Fruit fly (Drosophila melanogaster): ENCODE data around the gene CG8611.

CG8611 gene

DNA sequence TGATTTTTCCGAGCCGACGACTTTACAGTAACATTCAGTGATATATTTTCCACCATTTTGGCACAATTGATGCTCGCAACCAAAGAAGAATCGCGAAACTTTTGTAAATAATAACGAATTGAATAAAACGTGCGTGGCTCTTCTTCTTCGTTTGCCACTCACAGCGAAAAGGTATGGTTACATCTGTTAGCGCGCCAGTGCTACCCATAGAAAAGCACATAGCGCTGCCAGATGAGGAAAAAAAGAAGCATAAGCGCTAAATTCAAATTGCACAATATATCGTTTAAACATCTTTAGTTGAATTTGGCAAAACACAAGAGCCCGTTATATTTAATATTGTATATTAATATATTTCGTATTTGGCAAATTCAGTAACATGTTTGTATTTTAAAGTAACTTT is at the start of gene CG8611:
CG8611 (minus strand) TSS at position 159 of the 400 bp plus-strand sequence.
- TF ChIP-seq lz (GFP tag; optimal IDR thresholded peaks at IDR 0.05), result no peak
- peak; percentile 100 for TF ChIP-seq CG6808 (GFP tag; optimal IDR thresholded peaks at IDR 0.05)

DNA sequence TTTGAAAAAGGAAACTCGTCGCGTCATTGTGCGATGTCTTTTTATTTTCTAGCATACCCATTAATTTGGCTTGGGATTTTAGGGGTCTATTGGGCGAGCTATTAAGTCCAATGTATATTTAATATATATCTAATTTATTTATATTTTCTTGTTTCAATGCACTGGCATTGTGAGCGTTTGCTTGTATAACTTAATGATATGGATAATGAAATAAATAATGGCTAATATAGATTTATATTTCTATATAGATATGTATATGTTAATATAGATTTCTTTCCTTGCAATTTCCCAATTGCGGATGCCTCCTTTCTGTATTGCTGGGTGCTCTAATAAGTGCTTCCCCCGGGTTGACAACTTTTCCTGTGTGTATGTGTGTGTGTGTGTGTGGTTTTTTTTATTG is 49.6 kb upstream of the CG8611 start:
- TF ChIP-seq esn (GFP tag; optimal IDR thresholded peaks at IDR 0.05) (no peak), fd85E (GFP tag; optimal IDR thresholded peaks at IDR 0.05) (no peak), Hr38 (GFP tag; optimal IDR thresholded peaks at IDR 0.05) (no peak), Eip75B (GFP tag; optimal IDR thresholded peaks at IDR 0.05) (no peak), CG6276 (GFP tag; optimal IDR thresholded peaks at IDR 0.05) (peak; percentile 35), vri (GFP tag; optimal IDR thresholded peaks at IDR 0.05) (no peak), eg (GFP tag; IDR thresholded peaks at IDR 0.05) (no peak), Lpt (GFP tag; optimal IDR thresholded peaks at IDR 0.05) (no peak), net (GFP tag; optimal IDR thresholded peaks at IDR 0.05) (no peak), CG3032 (tag; optimal IDR thresholded peaks at IDR 0.05) (peak; percentile 43), CG6854 (GFP tag; optimal IDR thresholded peaks at IDR 0.05) (no peak), Met (GFP tag; optimal IDR thresholded peaks at IDR 0.05) (no peak), CG8119 (GFP tag; IDR thresholded peaks at IDR 0.05) (peak; percentile 52; the same call in 2 of the 3 replicates), CG4318 (GFP tag; optimal IDR thresholded peaks at IDR 0.05) (peak; percentile 48), Sox14 (GFP tag; optimal IDR thresholded peaks at IDR 0.05) (no peak), CG9139 (GFP tag; optimal IDR thresholded peaks at IDR 0.05) (no peak), dac (GFP tag; optimal IDR thresholded peaks at IDR 0.05) (no peak), CG11762 (GFP tag; optimal IDR thresholded peaks at IDR 0.05; ENCODE audit: insufficient read depth) (no peak), CG8632 (GFP tag; optimal IDR thresholded peaks at IDR 0.05) (no peak), achi (GFP tag; optimal IDR thresholded peaks at IDR 0.05) (peak; percentile 26), Eip78C (GFP tag) (peak; percentile 47), Hr39 (GFP tag; optimal IDR thresholded peaks at IDR 0.05) (no peak), svp (GFP tag) (no peak), Ets96B (tag; optimal IDR thresholded peaks at IDR 0.05) (peak; percentile 45), topi (GFP tag; optimal IDR thresholded peaks at IDR 0.05) (no peak), CG8319 (GFP tag; optimal IDR thresholded peaks at IDR 0.05) (no peak), cyc (GFP tag; optimal IDR thresholded peaks at IDR 0.05) (no peak), CG34406 (GFP tag; optimal IDR thresholded peaks at IDR 0.05) (no peak), Sox15 (GFP tag; optimal IDR thresholded peaks at IDR 0.05) (no peak), CG16779 (tag; optimal IDR thresholded peaks at IDR 0.05) (no peak), Sox102F (GFP tag; optimal IDR thresholded peaks at IDR 0.05) (no peak), CG6792 (GFP tag; optimal IDR thresholded peaks at IDR 0.05) (no peak), CG7368 (GFP tag; optimal IDR thresholded peaks at IDR 0.05) (no peak), dsx (GFP tag; optimal IDR thresholded peaks at IDR 0.05; ENCODE audit: poor library complexity, severe bottlenecking) (peak; percentile 11), CG15336 (GFP tag; IDR thresholded peaks at IDR 0.05) (peak; percentile 55; the same call in 1 of the 2 replicates), Smox (GFP tag; optimal IDR thresholded peaks at IDR 0.05) (no peak), Eip93F (GFP tag; optimal IDR thresholded peaks at IDR 0.05) (no peak), CG6808 (GFP tag; optimal IDR thresholded peaks at IDR 0.05) (peak; percentile 18), CG32006 (GFP tag; optimal IDR thresholded peaks at IDR 0.05) (peak; percentile 70), CG10669 (GFP tag; optimal IDR thresholded peaks at IDR 0.05) (peak; percentile 41), CG11902 (GFP tag; optimal IDR thresholded peaks at IDR 0.05) (no peak), Ets21C (GFP tag; optimal IDR thresholded peaks at IDR 0.05) (no peak), Gug (GFP tag; IDR thresholded peaks at IDR 0.05) (peak; percentile 38; the same call in 1 of the 2 replicates), CG6163 (GFP tag; IDR thresholded peaks at IDR 0.05) (no peak), acj6 (GFP tag; optimal IDR thresholded peaks at IDR 0.05) (peak; percentile 27), pdm3 (GFP tag; optimal IDR thresholded peaks at IDR 0.05) (no peak), Hr4 (GFP tag; optimal IDR thresholded peaks at IDR 0.05) (peak; percentile 19), lz (GFP tag; optimal IDR thresholded peaks at IDR 0.05) (no peak), CG10631 (GFP tag; optimal IDR thresholded peaks at IDR 0.05) (peak; percentile 45), ss (GFP tag; optimal IDR thresholded peaks at IDR 0.05) (no peak), OdsH (GFP tag; optimal IDR thresholded peaks at IDR 0.05) (peak; percentile 33)

Measured in whole organism, prepupa.